Fruit fly (Drosophila melanogaster) whole organism, embryonic: ENCODE results near the gene Ent3.

ENCODE experiments used
- Bdp1 ChIP-seq: fragments of 200-800 bp; sonication (Bioruptor generic); optimal IDR thresholded peaks from 3 replicates; lab custom pipeline; 2016; ENCODE audit warnings: missing biosample characterization, missing genetic modification characterization
- Bgb ChIP-seq: fragments of 200-800 bp; sonication (Bioruptor generic); IDR thresholded peaks from 2 replicates; pipeline ENCODE4 v1.3.6; 2022; ENCODE audit warnings: missing biosample characterization, missing genetic modification characterization; ENCODE audit not compliant: partially characterized antibody
- CG10366 ChIP-seq: fragments of 200-800 bp; sonication (Bioruptor generic); IDR thresholded peaks from 2 replicates; pipeline ENCODE4 v1.3.6; 2022; ENCODE audit warnings: missing biosample characterization, missing genetic modification characterization
- CG11695 ChIP-seq: fragments of 200-800 bp; sonication (Bioruptor generic); IDR thresholded peaks from 3 replicates; pipeline ENCODE4 v1.3.6; 2022; ENCODE audit warnings: missing biosample characterization, missing genetic modification characterization
- CG12104 ChIP-seq: fragments of 200-800 bp; sonication (Bioruptor generic); optimal IDR thresholded peaks from 3 replicates; lab custom pipeline; 2016; ENCODE audit warnings: missing biosample characterization, missing genetic modification characterization
- CG12659 ChIP-seq: fragments of 200-800 bp; sonication (Bioruptor generic); optimal IDR thresholded peaks from 3 replicates; lab custom pipeline; 2017; ENCODE audit warnings: mild to moderate bottlenecking, missing biosample characterization, missing genetic modification reagents, missing genetic modification characterization
- CG13424 ChIP-seq: fragments of 200-800 bp; sonication (Bioruptor generic); optimal IDR thresholded peaks from 2 replicates; lab custom pipeline; 2019; ENCODE audit warnings: missing biosample characterization, mild to moderate bottlenecking, missing genetic modification characterization, moderate library complexity
- CG16813 ChIP-seq: fragments of 200-800 bp; sonication (Bioruptor generic); IDR thresholded peaks from 3 replicates; pipeline ENCODE4 v1.3.6; 2022; ENCODE audit warnings: missing biosample characterization, missing genetic modification characterization; ENCODE audit not compliant: partially characterized antibody
- CG17328 ChIP-seq: fragments of 200-800 bp; sonication (Bioruptor generic); IDR thresholded peaks from 2 replicates; pipeline ENCODE4 v1.3.6; 2022; ENCODE audit warnings: missing biosample characterization, missing genetic modification characterization
- CG17829 ChIP-seq: fragments of 200-800 bp; optimal IDR thresholded peaks from 2 replicates; lab custom pipeline; 2019; ENCODE audit warnings: missing biosample characterization, mild to moderate bottlenecking, missing genetic modification characterization, moderate library complexity
- CG34376 ChIP-seq: fragments of 200-800 bp; sonication (Bioruptor generic); optimal IDR thresholded peaks from 2 replicates; lab custom pipeline; 2018; ENCODE audit warnings: missing biosample characterization, mild to moderate bottlenecking, missing genetic modification characterization
- CG3726 ChIP-seq: fragments of 200-800 bp; sonication (Bioruptor generic); IDR thresholded peaks from 3 replicates; pipeline ENCODE4, ENCODE4 v1.3.6; 2022; ENCODE audit warnings: missing biosample characterization, missing genetic modification characterization
- CG3838 ChIP-seq: fragments of 200-800 bp; sonication (Bioruptor generic); optimal IDR thresholded peaks from 3 replicates; lab custom pipeline; 2016; ENCODE audit warnings: missing biosample characterization, missing genetic modification characterization
- CG3995 ChIP-seq: fragments of 200-800 bp; sonication (Bioruptor generic); optimal IDR thresholded peaks from 3 replicates; lab custom pipeline; 2016; ENCODE audit warnings: missing biosample characterization, missing genetic modification characterization
- CG42726 ChIP-seq: fragments of 200-800 bp; sonication (Bioruptor generic); IDR thresholded peaks from 2 replicates; pipeline ENCODE4 v1.3.6; 2022; ENCODE audit warnings: missing biosample characterization, missing genetic modification characterization; ENCODE audit not compliant: partially characterized antibody
- CG6654 ChIP-seq: fragments of 200-800 bp; sonication (Bioruptor generic); optimal IDR thresholded peaks from 2 replicates; lab custom pipeline; 2017; ENCODE audit warnings: missing biosample characterization, mild to moderate bottlenecking, missing genetic modification characterization
- CG6791 ChIP-seq: fragments of 200-800 bp; sonication (Bioruptor generic); IDR thresholded peaks from 3 replicates; pipeline ENCODE4 v1.3.6; 2022; ENCODE audit warnings: missing biosample characterization, missing genetic modification characterization; ENCODE audit not compliant: partially characterized antibody
- CG7963 ChIP-seq: fragments of 200-800 bp; sonication (Bioruptor generic); IDR thresholded peaks from 3 replicates; pipeline ENCODE4 v1.3.6; 2022; ENCODE audit warnings: missing biosample characterization, missing genetic modification characterization; ENCODE audit not compliant: partially characterized antibody
- CG8924 ChIP-seq: fragments of 200-800 bp; optimal IDR thresholded peaks from 3 replicates; lab custom pipeline; 2019; ENCODE audit warnings: missing biosample characterization, mild to moderate bottlenecking, missing genetic modification characterization, moderate library complexity
- CG9817 ChIP-seq: fragments of 200-800 bp; sonication (Bioruptor generic); optimal IDR thresholded peaks from 2 replicates; lab custom pipeline; 2018; ENCODE audit warnings: missing biosample characterization, mild to moderate bottlenecking, missing genetic modification characterization, moderate library complexity
- ERR ChIP-seq: fragments of 200-800 bp; sonication (Bioruptor generic); optimal IDR thresholded peaks from 2 replicates; lab custom pipeline; 2016; ENCODE audit warnings: missing biosample characterization, missing genetic modification characterization
- Ets65A ChIP-seq: fragments of 200-800 bp; sonication (Bioruptor generic); peaks from one replicate; lab custom pipeline; 2016; ENCODE audit warnings: missing biosample characterization, missing genetic modification characterization
- Nf-YC ChIP-seq: fragments of 200-800 bp; optimal IDR thresholded peaks from 3 replicates; lab custom pipeline; 2019; ENCODE audit warnings: missing biosample characterization, mild to moderate bottlenecking, missing genetic modification characterization, moderate library complexity
- Opbp ChIP-seq: fragments of 200-800 bp; sonication (Bioruptor generic); IDR thresholded peaks from 3 replicates; pipeline ENCODE4 v1.3.6; 2022; ENCODE audit warnings: missing biosample characterization, missing genetic modification characterization; ENCODE audit not compliant: partially characterized antibody
- PHDP ChIP-seq: fragments of 200-800 bp; sonication (Bioruptor generic); optimal IDR thresholded peaks from 3 replicates; lab custom pipeline; 2018; ENCODE audit warnings: missing biosample characterization, mild to moderate bottlenecking, missing genetic modification characterization, moderate library complexity
- Scr ChIP-seq: fragments of 200-800 bp; sonication (Bioruptor generic); IDR thresholded peaks from 2 replicates; pipeline ENCODE4 v1.3.6; 2022; ENCODE audit warnings: missing biosample characterization, missing genetic modification characterization; ENCODE audit not compliant: partially characterized antibody
- amos ChIP-seq: fragments of 200-800 bp; sonication (Bioruptor generic); IDR thresholded peaks from 2 replicates; pipeline ENCODE4 v1.3.6; 2022; ENCODE audit warnings: missing biosample characterization, missing genetic modification characterization; ENCODE audit not compliant: partially characterized antibody
- ato ChIP-seq: fragments of 200-800 bp; sonication (Bioruptor generic); IDR thresholded peaks from 2 replicates; pipeline ENCODE4 v1.3.6; 2022; ENCODE audit warnings: missing biosample characterization, missing genetic modification characterization; ENCODE audit not compliant: partially characterized antibody
- bbx ChIP-seq: fragments of 200-800 bp; sonication (Bioruptor generic); IDR thresholded peaks from 2 replicates; pipeline ENCODE4 v1.3.6; 2022; ENCODE audit warnings: missing biosample characterization, missing genetic modification characterization; ENCODE audit not compliant: partially characterized antibody
- bigmax ChIP-seq: fragments of 200-800 bp; sonication (Bioruptor generic); optimal IDR thresholded peaks from 2 replicates; lab custom pipeline; 2018; ENCODE audit warnings: missing biosample characterization, mild to moderate bottlenecking, missing genetic modification characterization
- chm ChIP-seq: fragments of 200-800 bp; sonication (Bioruptor generic); IDR thresholded peaks from 2 replicates; pipeline ENCODE4 v1.3.6; 2022; ENCODE audit warnings: missing biosample characterization, missing genetic modification characterization
- dan ChIP-seq: fragments of 200-800 bp; sonication (Bioruptor generic); IDR thresholded peaks from 2 replicates; pipeline ENCODE4 v1.3.6; 2022; ENCODE audit warnings: missing biosample characterization, missing genetic modification characterization
- exex ChIP-seq: fragments of 200-800 bp; sonication (Bioruptor generic); optimal IDR thresholded peaks from 4 replicates; lab custom pipeline; 2018; ENCODE audit warnings: missing biosample characterization, mild to moderate bottlenecking, missing genetic modification characterization, moderate library complexity
- fu2 ChIP-seq: fragments of 200-800 bp; sonication (Bioruptor generic); optimal IDR thresholded peaks from 2 replicates; lab custom pipeline; 2016; ENCODE audit warnings: missing biosample characterization, missing genetic modification characterization
- knrl ChIP-seq: fragments of 200-800 bp; sonication (Bioruptor generic); IDR thresholded peaks from 3 replicates; pipeline ENCODE4 v1.3.6; 2022; ENCODE audit warnings: missing biosample characterization, missing genetic modification characterization; ENCODE audit not compliant: partially characterized antibody
- mirr ChIP-seq: fragments of 200-800 bp; sonication (Bioruptor generic); optimal IDR thresholded peaks from 3 replicates; lab custom pipeline; 2018; ENCODE audit warnings: missing biosample characterization, mild to moderate bottlenecking, missing genetic modification characterization
- mld ChIP-seq: fragments of 200-800 bp; sonication (Bioruptor generic); IDR thresholded peaks from 3 replicates; pipeline ENCODE4 v1.3.6; 2022; ENCODE audit warnings: missing biosample characterization, missing genetic modification characterization; ENCODE audit not compliant: partially characterized antibody
- nerfin-1 ChIP-seq: fragments of 200-800 bp; sonication (Bioruptor generic); optimal IDR thresholded peaks from 3 replicates; lab custom pipeline; 2019; ENCODE audit warnings: missing biosample characterization, mild to moderate bottlenecking, missing genetic modification characterization, moderate library complexity
- sna ChIP-seq: fragments of 200-800 bp; sonication (Bioruptor generic); IDR thresholded peaks from 2 replicates; pipeline ENCODE4 v1.3.6; 2022; ENCODE audit warnings: missing biosample characterization, missing genetic modification characterization; ENCODE audit not compliant: partially characterized antibody
- sug ChIP-seq: fragments of 200-800 bp; optimal IDR thresholded peaks from 2 replicates; lab custom pipeline; 2019; ENCODE audit warnings: missing biosample characterization, mild to moderate bottlenecking, missing genetic modification characterization, moderate library complexity
- tna ChIP-seq: fragments of 200-800 bp; sonication (Bioruptor generic); IDR thresholded peaks from 2 replicates; pipeline ENCODE4 v1.3.6; 2022; ENCODE audit warnings: missing biosample characterization, missing genetic modification characterization; ENCODE audit not compliant: partially characterized antibody
- unc-4 ChIP-seq: fragments of 200-800 bp; sonication (Bioruptor generic); IDR thresholded peaks from 2 replicates; pipeline ENCODE4 v1.3.6; 2022; ENCODE audit warnings: missing biosample characterization, missing genetic modification characterization; ENCODE audit not compliant: partially characterized antibody
- vnd ChIP-seq: fragments of 200-800 bp; sonication (Bioruptor generic); IDR thresholded peaks from 3 replicates; pipeline ENCODE4 v1.3.6; 2022; ENCODE audit warnings: missing biosample characterization, missing genetic modification characterization; ENCODE audit not compliant: partially characterized antibody

Gene Ent3

DNA sequence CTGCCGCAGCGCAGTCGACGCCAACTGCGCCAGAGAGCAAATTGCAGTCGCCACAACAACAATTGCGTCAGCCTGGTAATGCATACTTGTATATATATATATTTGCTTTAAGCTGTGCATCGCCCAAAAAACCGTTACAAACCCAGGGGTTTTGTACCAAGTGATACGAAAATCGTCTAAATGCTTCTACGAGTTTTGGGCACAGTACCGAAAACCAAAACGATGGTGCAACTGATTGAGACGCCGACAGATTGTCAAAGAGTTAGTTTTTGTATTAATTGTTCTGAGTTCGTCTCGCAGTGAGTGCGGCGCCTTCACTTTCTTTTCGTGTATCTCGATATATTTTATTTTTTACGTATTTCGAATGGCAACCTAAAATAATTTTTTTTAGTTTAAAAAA lies 38.6 kb upstream of the Ent3 start (continued):
- TF ChIP-seq CG16813 (peak; percentile 57; the same call in 2 of the 3 replicates), CG8924 (tag; lab: Kevin White, UChicago) (no peak), CG17328 (GFP tag; lab: Robert Waterston, UW) (no peak), Nf-YC (tag; lab: Kevin White, UChicago) (no peak), CG12659 (GFP tag; lab: Kevin White, UChicago) (peak; percentile 6), mld (GFP tag; lab: Robert Waterston, UW) (peak; percentile 61; the same call in 1 of the 3 replicates)

DNA sequence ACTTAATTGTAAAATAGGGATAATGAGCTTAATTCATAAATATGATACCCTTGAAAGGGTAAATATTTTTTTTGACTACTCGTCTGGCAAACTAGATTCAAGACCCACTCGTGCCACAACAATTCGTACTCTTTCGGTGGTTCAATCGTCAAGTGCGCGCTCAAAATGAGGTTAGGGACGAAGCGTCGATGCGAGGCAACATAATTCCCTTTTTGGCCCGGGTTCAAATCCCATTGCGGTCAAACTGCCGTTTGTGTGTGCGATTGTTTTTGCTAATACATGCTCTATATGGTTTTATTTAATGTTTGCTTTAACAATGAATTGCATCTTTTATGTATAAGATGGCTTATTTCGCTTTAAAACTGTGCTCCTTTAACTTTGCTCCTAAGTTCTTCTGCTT lies 37.7 kb upstream of the Ent3 start:
- TF ChIP-seq CG6791 (peak; percentile 80; the same call in 2 of the 3 replicates), Bdp1 (GFP tag; lab: Kevin White, UChicago) (peak; percentile 99), Ets65A (GFP tag; lab: Kevin White, UChicago) (peak; percentile 75), dan (GFP tag; lab: Robert Waterston, UW) (no peak), unc-4 (GFP tag; lab: Robert Waterston, UW) (no peak), ERR (peak; percentile 48), tna (GFP tag; lab: Robert Waterston, UW) (peak; percentile 56), mirr (no peak), sna (GFP tag; lab: Robert Waterston, UW) (peak; percentile 47; the same call in 1 of the 2 replicates), Scr (GFP tag; lab: Robert Waterston, UW) (peak; percentile 38), CG13424 (tag; lab: Kevin White, UChicago) (no peak), CG42726 (peak; percentile 80; the same call in 1 of the 2 replicates), CG10366 (no peak), ato (GFP tag; lab: Robert Waterston, UW) (peak; percentile 68), amos (GFP tag; lab: Robert Waterston, UW) (peak; percentile 62), bbx (GFP tag; lab: Robert Waterston, UW) (peak; percentile 51), Opbp (GFP tag; lab: Robert Waterston, UW) (peak; percentile 48; the same call in 2 of the 3 replicates), CG7963 (GFP tag; lab: Robert Waterston, UW) (peak; percentile 63; the same call in 2 of the 3 replicates), CG11695 (0 out of 3 replicates have a peak, but pooled peaks have one; percentile 12), knrl (peak; percentile 36; the same call in 2 of the 3 replicates), Nf-YC (tag; lab: Kevin White, UChicago) (no peak), CG17829 (no peak), fu2 (no peak), vnd (GFP tag; lab: Robert Waterston, UW) (peak; percentile 56; the same call in 2 of the 3 replicates), CG12104 (GFP tag; lab: Kevin White, UChicago) (no peak), bigmax (GFP tag; lab: Kevin White, UChicago) (peak; percentile 98), Bgb (peak; percentile 67), CG17328 (GFP tag; lab: Robert Waterston, UW) (no peak), CG16813 (peak; percentile 49; the same call in 2 of the 3 replicates), CG9817 (no peak), chm (0 out of 2 replicates have a peak, but pooled peaks have one; percentile 33)

DNA sequence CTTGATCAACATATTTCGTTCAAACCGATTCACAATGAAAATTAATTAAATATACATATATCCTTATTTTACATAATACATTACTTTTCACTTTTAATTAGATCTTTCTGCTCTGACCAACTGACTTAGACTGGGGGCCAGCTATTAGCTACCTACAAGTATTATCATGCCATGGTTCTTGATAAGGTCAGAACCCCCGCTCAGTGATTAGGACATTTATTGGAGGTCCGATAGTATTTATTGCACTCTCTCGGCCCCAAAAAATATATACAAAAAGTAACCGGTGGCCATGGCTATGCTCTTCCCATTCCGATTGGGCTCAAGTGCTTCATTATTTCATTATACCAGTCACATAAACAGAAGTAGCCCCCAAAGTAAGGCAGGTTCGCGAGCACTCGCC lies 25.7 kb upstream of the Ent3 start:
- no peak for TF ChIP-seq CG6654
- no peak for TF ChIP-seq PHDP (tag; lab: Kevin White, UChicago)
- TF ChIP-seq Scr (GFP tag; lab: Robert Waterston, UW), result no peak
- no peak for TF ChIP-seq CG17328 (GFP tag; lab: Robert Waterston, UW)
- TF ChIP-seq CG3995 (GFP tag; lab: Kevin White, UChicago), result no peak
- TF ChIP-seq CG3838 (GFP tag; lab: Kevin White, UChicago), result no peak
- peak; percentile 70 for TF ChIP-seq exex (tag; lab: Kevin White, UChicago)
- TF ChIP-seq sug (tag; lab: Kevin White, UChicago), result peak; percentile 96
- TF ChIP-seq CG34376, result peak; percentile 20
- TF ChIP-seq knrl, result no peak
- no peak for TF ChIP-seq nerfin-1 (tag; lab: Kevin White, UChicago)
- TF ChIP-seq bbx (GFP tag; lab: Robert Waterston, UW), result no peak
- TF ChIP-seq CG3726 (GFP tag; lab: Robert Waterston, UW), result no peak
